Worm (Caenorhabditis elegans) whole organism, early embryonic: Measurements from ENCODE around the gene zip-7.

Experiments used
- aly-1 ChIP-seq: sonication (generic microtip); optimal IDR thresholded peaks from 2 replicates; lab custom pipeline; 2016; ENCODE audit warnings: missing genetic modification characterization, missing compliant biosample characterization
- ama-1 ChIP-seq: fragments of 150-350 bp; optimal IDR thresholded peaks from 2 replicates; lab custom pipeline; 2014
- ceh-36 ChIP-seq: sonication (generic microtip); optimal IDR thresholded peaks from 2 replicates; lab custom pipeline; 2016; ENCODE audit warnings: missing genetic modification characterization, inconsistent platforms, missing compliant biosample characterization
- ets-7 ChIP-seq: sonication (generic microtip); optimal IDR thresholded peaks from 2 replicates; lab custom pipeline; 2016; ENCODE audit warnings: missing genotype, missing genetic modification characterization, missing compliant biosample characterization
- flt-1 ChIP-seq: fragments of 200-800 bp; sonication (Bioruptor generic); IDR thresholded peaks from 2 replicates; pipeline ENCODE4 v1.3.6; 2022; ENCODE audit warnings: missing genetic modification characterization, missing compliant biosample characterization
- hmbx-1 ChIP-seq: sonication (generic microtip); optimal IDR thresholded peaks from 2 replicates; lab custom pipeline; 2016; ENCODE audit warnings: mild to moderate bottlenecking, missing genetic modification characterization, missing compliant biosample characterization
- hmg-4 ChIP-seq: fragments of 200-800 bp; sonication (Bioruptor generic); optimal IDR thresholded peaks from 2 replicates; lab custom pipeline; 2018; ENCODE audit warnings: mild to moderate bottlenecking, missing genetic modification characterization, missing compliant biosample characterization
- pes-1 ChIP-seq: fragments of 200-800 bp; sonication (Bioruptor generic); IDR thresholded peaks from 2 replicates; pipeline ENCODE4 v1.3.6; 2022; ENCODE audit warnings: missing genetic modification reagents, missing genetic modification characterization, missing compliant biosample characterization
- scrt-1 ChIP-seq: fragments of 200-800 bp; sonication (Bioruptor generic); IDR thresholded peaks from 2 replicates; pipeline ENCODE4 v1.3.6; 2022; ENCODE audit warnings: missing genetic modification characterization, missing compliant biosample characterization
- sea-1 ChIP-seq: fragments of 200-800 bp; sonication (Bioruptor generic); conservative IDR thresholded peaks from 2 replicates; pipeline ENCODE4 v1.3.6; 2022; ENCODE audit warnings: missing genetic modification characterization, missing compliant biosample characterization
- tbx-11 ChIP-seq: fragments of 200-800 bp; sonication (Bioruptor generic); IDR thresholded peaks from 2 replicates; pipeline ENCODE4 v1.3.6; 2022; ENCODE audit warnings: missing genetic modification characterization, missing compliant biosample characterization
- tbx-37 ChIP-seq: fragments of 200-800 bp; sonication (Bioruptor generic); conservative IDR thresholded peaks from 2 replicates; pipeline ENCODE4 v1.3.6; 2022; ENCODE audit warnings: missing genetic modification reagents, missing genetic modification characterization, missing compliant biosample characterization
- tra-4 ChIP-seq: sonication (generic microtip); optimal IDR thresholded peaks from 2 replicates; lab custom pipeline; 2017; ENCODE audit warnings: missing genetic modification characterization, missing compliant biosample characterization

ce11 chrIV:16491411-16492036, 14.0 kb downstream of the zip-7 start:
- no peak for TF ChIP-seq ama-1 (lab: Kevin White, UChicago)
- no peak for TF ChIP-seq pes-1 (GFP tag; lab: Robert Waterston, UW)
- TF ChIP-seq hmg-4 (GFP tag; lab: Kevin White, UChicago) = peak; percentile 88
- TF ChIP-seq aly-1 (tag; lab: Kevin White, UChicago) = no peak
- no peak for TF ChIP-seq sea-1 (GFP tag; lab: Robert Waterston, UW)
- TF ChIP-seq ceh-36 (tag; lab: Kevin White, UChicago) = peak; percentile 48
- no peak for TF ChIP-seq ets-7 (tag; lab: Kevin White, UChicago)
- TF ChIP-seq tbx-11 = peak; percentile 6; the same call in 1 of the 2 replicates
- no peak for TF ChIP-seq tra-4
- TF ChIP-seq scrt-1 = no peak
- peak; percentile 40 for TF ChIP-seq flt-1 (GFP tag; lab: Robert Waterston, UW)
- peak; percentile 3; the same call in 1 of the 2 replicates for TF ChIP-seq tbx-37 (GFP tag; lab: Robert Waterston, UW)
- TF ChIP-seq hmbx-1 (tag; lab: Kevin White, UChicago) = no peak
